Fruit fly (Drosophila melanogaster) ovary, adult (tissue): ENCODE measurements around the gene CG10026.
A peak's percentile ranks its signal among the peaks of the same experiment; 100 is the strongest.

Experiments used
- CG17801 ChIP-seq: fragments of 200-800 bp; optimal IDR thresholded peaks from 2 replicates; lab custom pipeline; 2019; ENCODE audit warnings: missing biosample characterization, mild to moderate bottlenecking, missing genetic modification characterization, moderate library complexity; ENCODE audit not compliant: partially characterized antibody

The CG10026 gene

dm6 chr2L:19424307-19424902 is 29.7 kb upstream of the CG10026 start:
- no peak for TF ChIP-seq CG17801 (GFP tag; lab: Kevin White, UChicago)

DNA sequence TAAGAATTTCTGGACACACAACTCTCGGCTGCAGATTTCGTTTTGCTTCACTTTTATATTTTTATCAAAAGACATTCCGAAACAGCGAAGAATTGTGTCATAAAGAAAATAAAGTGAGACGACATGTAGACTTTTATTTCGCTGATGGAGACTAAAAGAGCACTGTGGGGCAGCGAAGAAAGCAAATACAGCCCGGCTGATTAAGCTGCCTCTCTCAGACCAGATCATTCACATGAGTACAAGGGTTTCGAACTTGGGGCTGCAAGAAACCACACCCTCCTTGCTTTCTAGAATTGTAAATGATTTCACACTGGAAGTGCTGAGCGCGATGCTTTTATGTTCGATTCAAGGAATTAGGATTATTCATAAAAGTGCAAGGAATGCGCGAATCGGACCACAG is 29.0 kb upstream of the CG10026 start:
- TF ChIP-seq CG17801 (GFP tag; lab: Kevin White, UChicago), result peak; percentile 14

DNA sequence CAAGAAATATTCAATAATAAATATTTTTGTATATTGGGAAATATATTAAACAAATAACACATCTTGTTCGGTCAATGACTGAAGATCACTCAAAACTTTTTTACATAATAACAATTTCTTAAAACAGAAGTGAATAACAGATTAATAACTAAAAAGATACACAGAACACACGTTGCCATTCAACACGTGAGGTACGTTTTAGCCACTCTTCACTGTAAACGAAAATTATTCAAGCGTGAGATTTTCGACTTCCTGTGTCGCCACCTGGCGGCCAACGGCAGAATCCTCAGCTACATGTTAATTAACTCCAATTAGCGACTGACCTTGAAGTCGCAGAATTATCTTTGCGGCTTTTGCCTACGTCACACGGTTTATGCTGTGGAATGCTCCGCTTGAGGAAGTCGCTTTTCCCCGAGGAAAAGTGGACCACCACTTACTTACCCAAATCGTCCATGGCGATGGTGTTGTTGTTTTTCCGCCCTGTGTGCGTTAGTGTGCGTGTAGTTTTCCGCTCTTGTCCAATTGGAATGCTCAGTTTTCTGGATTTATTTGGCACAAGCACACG is 28.2 kb upstream of the CG10026 start:
- peak; percentile 22 for TF ChIP-seq CG17801 (GFP tag; lab: Kevin White, UChicago)

DNA sequence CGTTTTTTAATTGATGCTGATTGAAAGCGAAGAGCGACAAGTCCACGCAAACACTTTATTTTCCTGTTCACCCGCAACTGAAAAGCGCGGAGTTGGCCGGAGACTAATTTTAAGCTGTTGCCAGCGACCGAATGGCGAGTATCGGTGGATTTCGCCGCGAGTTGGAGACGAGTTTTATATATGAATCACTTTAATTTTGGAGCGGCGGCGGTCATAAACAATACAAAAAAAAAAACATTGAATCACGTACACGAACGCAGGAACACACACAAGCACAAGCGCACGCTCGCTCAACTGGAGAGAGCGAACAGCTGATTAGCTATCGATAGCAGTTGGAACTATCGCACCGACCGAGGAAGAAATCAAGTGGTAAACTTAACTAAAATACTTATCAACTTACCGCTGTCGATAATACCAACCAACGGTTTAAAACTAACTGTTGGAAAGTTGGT is 27.7 kb upstream of the CG10026 start, which contains the start of gene Pax:
Pax (minus strand) TSS at position 267 of the 452 bp plus-strand sequence.
- peak; percentile 6 for TF ChIP-seq CG17801 (GFP tag; lab: Kevin White, UChicago)

DNA sequence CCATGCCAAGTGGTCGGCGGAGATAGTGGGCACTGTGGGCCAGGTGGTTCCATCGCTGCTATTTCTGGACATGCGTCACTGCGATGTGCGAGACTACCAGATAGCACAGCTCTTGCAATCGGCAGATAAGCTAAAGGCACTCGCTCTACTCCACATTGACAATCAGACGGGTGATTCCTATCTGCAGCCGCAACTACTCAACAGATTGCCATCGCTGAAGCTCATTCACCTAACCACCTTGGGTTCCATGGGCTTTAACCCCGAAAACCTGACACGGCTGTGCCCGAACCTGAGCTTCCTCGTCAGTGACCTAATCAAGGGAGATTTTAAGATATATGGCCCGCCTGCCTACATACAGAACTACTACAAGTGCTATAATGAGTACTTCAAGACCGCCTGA is 24.3 kb upstream of the CG10026 start:
- no peak for TF ChIP-seq CG17801 (GFP tag; lab: Kevin White, UChicago)

DNA sequence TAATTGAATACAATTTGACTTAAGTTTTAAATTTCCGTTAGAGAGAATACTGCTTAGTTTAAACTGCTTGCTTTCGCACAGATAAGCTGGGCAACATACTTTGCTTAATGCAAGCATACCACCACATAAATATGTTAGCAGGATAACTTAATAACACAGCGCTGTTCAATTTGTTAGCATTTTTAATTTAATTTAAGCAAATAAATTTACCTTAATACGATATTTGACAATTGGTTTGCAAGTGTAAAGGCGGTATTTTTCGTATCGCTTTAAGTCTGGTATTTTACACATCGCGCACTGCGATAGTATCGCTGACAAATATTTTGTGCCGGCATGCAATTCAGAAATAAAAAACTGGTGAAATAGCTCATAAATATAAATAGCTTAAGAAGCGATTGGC is 23.7 kb upstream of the CG10026 start, which contains the start of gene RtcB:
RtcB (plus strand) TSS at position 301 of the 400 bp plus-strand sequence.
- no peak for TF ChIP-seq CG17801 (GFP tag; lab: Kevin White, UChicago)

DNA sequence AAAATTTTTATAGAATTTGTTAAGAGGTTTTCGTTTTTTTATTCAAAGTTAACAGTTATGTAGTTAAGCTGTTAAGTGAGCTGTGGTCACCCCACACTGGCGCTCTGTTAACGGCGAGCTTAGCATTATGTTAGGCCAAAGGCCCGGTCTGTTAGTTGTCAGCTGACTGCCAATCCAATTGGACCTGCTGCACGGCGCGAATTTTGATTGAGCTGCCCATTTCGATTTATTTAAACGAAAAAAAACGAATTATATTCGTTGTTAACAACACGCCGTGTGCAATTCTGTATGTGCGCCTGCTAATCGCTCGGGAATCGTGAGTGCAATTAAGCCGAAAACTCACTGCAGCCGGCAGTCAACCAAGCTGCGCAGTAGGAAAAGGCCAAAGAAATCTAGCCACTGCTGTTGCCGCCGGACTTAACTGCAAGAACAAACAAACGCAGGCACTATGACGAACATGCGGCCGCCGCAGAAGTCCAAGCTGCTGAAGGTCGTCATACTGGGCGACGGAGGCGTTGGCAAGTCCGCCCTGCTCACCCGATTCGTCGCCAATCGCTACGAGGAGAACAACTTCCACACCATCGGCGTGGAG is 21.5 kb upstream of the CG10026 start, which contains the start of gene Rab9:
Rab9 (plus strand) TSS at position 151 of the 592 bp plus-strand sequence.
- TF ChIP-seq CG17801 (GFP tag; lab: Kevin White, UChicago), result peak; percentile 65

DNA sequence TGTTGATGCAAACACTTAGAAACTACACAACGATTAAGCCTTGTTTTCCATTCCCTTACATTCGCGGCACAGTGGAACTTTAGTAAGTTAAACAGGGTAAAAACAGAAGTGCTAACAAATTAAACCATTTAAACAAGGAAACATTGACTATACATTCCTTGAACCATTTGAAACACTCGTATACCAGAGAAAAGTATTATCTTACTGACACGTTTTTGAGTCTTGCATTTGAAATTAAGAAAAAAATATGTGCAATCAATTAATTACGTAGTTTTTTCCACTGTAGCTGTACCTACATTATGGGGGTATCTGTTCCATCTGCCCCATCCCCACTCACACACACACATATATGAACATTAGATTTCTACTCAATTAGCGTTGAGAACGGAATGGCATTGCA is 20.8 kb upstream of the CG10026 start:
- TF ChIP-seq CG17801 (GFP tag; lab: Kevin White, UChicago), result peak; percentile 25

DNA sequence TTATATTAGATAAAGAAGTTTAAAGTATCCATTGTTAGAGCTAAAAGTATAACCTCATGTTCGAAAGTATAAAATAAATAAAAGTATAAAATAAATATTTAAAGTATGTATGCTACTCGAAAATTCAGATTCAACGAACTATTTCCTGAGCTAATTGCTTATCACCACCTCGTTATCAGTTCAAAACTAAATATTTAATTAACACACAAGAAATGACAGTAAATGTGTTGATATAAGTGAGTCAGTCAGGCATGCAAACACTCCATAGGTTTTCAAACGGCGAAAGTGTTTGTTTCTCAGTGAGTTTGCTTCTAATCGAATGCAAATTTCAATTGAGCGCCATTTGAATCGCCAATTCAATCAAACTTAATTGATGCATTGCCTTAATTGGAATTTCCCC is 19.8 kb upstream of the CG10026 start:
- TF ChIP-seq CG17801 (GFP tag; lab: Kevin White, UChicago), result peak; percentile 12

DNA sequence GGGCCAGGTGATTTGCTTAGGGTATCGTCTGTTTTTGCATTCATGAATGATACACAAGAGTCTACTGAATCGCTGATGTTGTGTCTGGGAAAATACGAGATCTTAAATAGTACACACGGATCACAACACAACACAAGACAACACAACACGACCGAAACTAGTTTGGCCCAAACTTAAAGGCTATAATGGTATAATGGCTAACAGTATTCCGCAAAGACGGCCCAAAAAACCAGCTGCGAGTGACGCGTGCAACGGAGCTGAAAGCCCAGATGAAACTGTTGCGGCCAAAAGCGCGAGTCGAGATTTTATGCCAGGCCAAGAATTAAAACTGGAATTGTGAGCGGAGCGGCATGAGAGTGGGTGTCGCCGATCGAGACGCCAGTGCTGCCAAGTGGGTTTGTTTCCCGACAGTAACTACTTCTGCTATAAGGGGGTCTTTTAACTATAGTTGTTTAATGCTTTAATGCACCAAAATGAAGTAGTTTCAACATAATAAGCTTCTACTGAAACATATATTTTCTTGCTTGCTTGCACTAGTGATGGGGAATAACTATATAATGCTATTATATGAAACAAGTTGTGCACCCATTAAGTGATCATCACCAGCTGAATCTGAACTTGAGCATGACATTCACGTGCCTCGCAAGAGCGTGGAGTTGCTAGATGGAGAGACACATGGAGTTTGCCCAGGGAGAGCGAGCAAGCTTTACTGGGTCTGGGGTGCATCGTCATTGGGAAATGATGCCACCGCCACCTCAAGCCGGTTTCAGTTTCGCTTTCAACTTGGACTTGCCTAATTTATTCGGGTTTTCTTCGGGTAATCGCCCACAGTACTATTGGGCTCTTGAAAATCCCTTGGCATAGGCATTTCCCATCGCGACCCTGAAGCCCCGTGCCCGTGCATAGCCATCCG is 15.1 kb upstream of the CG10026 start:
- no peak for TF ChIP-seq CG17801 (GFP tag; lab: Kevin White, UChicago)

DNA sequence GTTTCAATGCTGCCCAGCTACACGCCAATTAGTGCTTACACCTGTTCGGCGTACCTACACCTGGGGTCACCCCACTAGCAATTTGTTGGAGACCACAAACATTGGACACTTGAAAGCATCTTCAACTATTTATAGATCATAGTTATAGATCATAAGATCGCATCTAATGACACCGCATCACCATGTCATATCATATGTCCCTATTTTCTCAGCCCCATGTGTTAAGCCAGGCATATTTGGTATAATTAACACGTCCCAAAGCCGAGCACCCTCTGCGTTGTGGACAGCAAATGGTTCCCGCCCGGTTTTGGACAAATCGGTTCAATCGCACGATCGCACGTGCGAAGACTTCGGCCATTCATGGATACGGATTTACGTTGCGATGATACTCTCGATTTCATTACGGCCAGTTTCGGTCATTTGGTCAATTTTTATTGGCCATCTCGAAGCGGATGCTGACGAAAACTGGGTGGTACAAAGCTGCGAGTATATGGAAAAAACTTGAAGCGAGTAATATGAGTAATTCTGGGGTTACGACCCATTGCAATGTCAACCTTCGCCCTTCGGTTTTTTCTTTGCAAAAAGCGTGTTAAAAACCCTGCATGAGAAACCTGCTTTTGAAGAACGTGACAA is 14.3 kb upstream of the CG10026 start:
- no peak for TF ChIP-seq CG17801 (GFP tag; lab: Kevin White, UChicago)

DNA sequence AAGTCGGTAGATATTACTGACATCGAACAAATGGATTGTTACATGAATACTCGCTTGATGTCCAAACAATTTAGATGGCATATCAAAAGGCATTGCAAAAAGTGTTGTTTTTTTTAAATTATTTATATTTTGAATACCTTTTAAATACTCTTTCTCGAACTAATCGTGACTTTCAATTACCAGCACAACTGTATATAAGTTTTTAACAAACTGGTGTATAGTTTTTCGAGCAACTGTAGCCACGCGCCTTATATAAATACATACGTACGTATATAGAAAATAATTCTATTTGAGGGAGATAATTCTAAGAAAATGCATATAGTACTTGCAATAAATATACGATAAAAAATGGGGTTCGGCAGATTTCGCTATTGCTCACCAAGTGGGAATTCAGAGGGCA is 13.8 kb upstream of the CG10026 start:
- no peak for TF ChIP-seq CG17801 (GFP tag; lab: Kevin White, UChicago)

dm6 chr2L:19440732-19441131 is 13.3 kb upstream of the CG10026 start:
- no peak for TF ChIP-seq CG17801 (GFP tag; lab: Kevin White, UChicago)

DNA sequence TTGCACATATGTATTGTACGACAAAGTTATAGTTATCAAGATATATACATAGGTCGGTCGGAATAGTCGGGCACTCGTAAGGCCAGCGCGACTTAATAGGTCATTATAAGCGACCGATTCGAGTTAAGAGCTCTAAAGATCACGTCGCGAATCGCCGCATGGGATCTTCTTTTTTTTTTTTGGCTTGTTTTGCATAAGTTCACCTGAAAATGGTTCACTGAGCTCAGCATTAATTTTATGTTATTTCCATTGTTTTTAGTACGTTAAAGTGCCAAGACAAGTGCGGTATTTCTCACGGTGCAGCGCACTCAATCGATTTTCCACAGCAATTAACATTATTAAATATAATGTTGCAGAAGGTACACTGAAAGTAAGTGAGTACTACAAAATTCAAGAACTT is 12.7 kb upstream of the CG10026 start:
- no peak for TF ChIP-seq CG17801 (GFP tag; lab: Kevin White, UChicago)
